Worm (Caenorhabditis elegans): Measurements from ENCODE around the gene K08D10.14.

DNA sequence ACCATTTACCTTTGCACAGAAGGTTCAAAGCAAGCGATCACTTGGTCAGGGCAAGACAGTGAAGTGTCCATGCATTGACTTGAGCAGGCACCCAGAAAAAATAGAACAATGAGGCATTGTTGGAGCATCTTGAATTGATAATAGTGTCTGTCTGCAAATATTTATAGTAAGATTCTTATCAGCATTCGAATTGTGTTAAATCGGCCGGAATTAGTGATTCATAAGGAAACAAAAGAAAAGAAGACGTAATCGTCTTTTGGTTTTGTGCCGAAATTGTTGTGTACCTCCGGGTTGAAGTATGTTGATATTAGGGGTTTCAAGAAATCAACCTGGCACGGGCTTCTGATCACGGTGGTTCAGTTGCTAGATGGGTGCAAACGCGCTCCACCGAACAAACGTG lies 34.5 kb upstream of the K08D10.14 start, which contains the start of gene F49F1.5:
- TF ChIP-seq nhr-84 (tag; optimal IDR thresholded peaks at IDR 0.05) = no peak
- TF ChIP-seq nhr-12 (tag; optimal IDR thresholded peaks at IDR 0.05) = no peak
- TF ChIP-seq nhr-85 (tag) = no peak
- no peak for TF ChIP-seq ztf-11 (tag; optimal IDR thresholded peaks at IDR 0.05)
- TF ChIP-seq unc-62 (GFP tag; optimal IDR thresholded peaks at IDR 0.05) = no peak
- TF ChIP-seq mdl-1 (tag; optimal IDR thresholded peaks at IDR 0.05) = no peak
- no peak for TF ChIP-seq ces-1 (GFP tag; optimal IDR thresholded peaks at IDR 0.05)
- no peak for TF ChIP-seq fos-1 (tag; optimal IDR thresholded peaks at IDR 0.05)
- TF ChIP-seq ceh-82 (tag; optimal IDR thresholded peaks at IDR 0.05) = no peak
- no peak for TF ChIP-seq nhr-11 (tag; optimal IDR thresholded peaks at IDR 0.05)
- no peak for TF ChIP-seq lir-3 (tag; optimal IDR thresholded peaks at IDR 0.05; ENCODE audit: poor library complexity)
- TF ChIP-seq swsn-7 (tag; optimal IDR thresholded peaks at IDR 0.05) = no peak

Measured in whole organism, L1 larva.